Worm (Caenorhabditis elegans): ENCODE measurements around the gene ugt-16.
A peak's percentile ranks its signal among the peaks of the same experiment; 100 is the strongest.
"Not testable (repeated sequence)": the region's sequence is repeated elsewhere in the genome, so short reads cannot be mapped to it uniquely, and the experiment has no call there.

ugt-16 gene

ce11 chrV:12849736-12850135 lies 24.9 kb downstream of the ugt-16 start, which contains the start of gene C44H9.5:
Gene C44H9.5, minus strand, starts transcription at chrV:12849864.
- no peak for TF ChIP-seq him-1 (tag; optimal IDR thresholded peaks at IDR 0.05)
- TF ChIP-seq W03F9.2 (tag; optimal IDR thresholded peaks at IDR 0.05) = no peak
- TF ChIP-seq dao-5 (tag; optimal IDR thresholded peaks at IDR 0.05) = no peak

- TF ChIP-seq W03F9.2 (tag; optimal IDR thresholded peaks at IDR 0.05) = no peak
- TF ChIP-seq dao-5 (tag; optimal IDR thresholded peaks at IDR 0.05) = no peak
- TF ChIP-seq him-1 (tag; optimal IDR thresholded peaks at IDR 0.05) = no peak
These were observed 27.5 kb downstream of the ugt-16 start for ce11 chrV:12852355-12852754.

DNA sequence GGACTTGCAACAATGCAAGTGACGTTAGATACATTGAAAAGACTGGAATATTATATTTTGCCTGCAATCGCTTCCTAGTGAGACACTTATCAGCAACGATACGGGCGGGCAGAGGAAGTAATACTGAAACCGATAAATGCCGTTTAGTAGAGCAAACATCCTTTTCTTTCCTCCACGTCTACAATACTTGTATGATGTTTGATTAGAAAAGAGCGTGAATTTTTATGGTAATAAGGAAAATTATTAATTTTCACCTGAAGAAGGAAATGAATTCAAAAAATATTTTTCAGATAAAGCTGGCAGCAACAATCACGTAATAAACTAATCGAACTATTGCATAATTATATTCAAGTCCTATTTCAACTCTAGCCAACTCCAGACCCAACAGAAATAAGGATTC lies 29.9 kb downstream of the ugt-16 start, which contains the start of gene C44H9.7:
Gene C44H9.7 (minus strand): TSS at position 101 of the 400 bp plus-strand sequence.
- TF ChIP-seq him-1 (tag; optimal IDR thresholded peaks at IDR 0.05) = no peak
- no peak for TF ChIP-seq dao-5 (tag; optimal IDR thresholded peaks at IDR 0.05)

- no peak for TF ChIP-seq dao-5 (tag; optimal IDR thresholded peaks at IDR 0.05)
- no peak for TF ChIP-seq him-1 (tag; optimal IDR thresholded peaks at IDR 0.05)
- TF ChIP-seq W03F9.2 (tag; optimal IDR thresholded peaks at IDR 0.05) = no peak
These were observed 34.3 kb downstream of the ugt-16 start, which contains the start of gene anp-1 for ce11 chrV:12859144-12859543. Gene anp-1, plus strand, starts transcription at chrV:12859444.

- not testable (repeated sequence) for TF ChIP-seq dao-5, W03F9.2, him-1 (tag; optimal IDR thresholded peaks at IDR 0.05)
These were observed 40.8 kb downstream of the ugt-16 start, which contains the start of gene T07F10.5 for ce11 chrV:12865615-12866014. Gene T07F10.5, plus strand, starts transcription at chrV:12865915.

- no peak for TF ChIP-seq W03F9.2 (tag; optimal IDR thresholded peaks at IDR 0.05)
- no peak for TF ChIP-seq him-1 (tag; optimal IDR thresholded peaks at IDR 0.05)
- TF ChIP-seq dao-5 (tag; optimal IDR thresholded peaks at IDR 0.05) = no peak
These were observed 43.2 kb downstream of the ugt-16 start, which contains the start of gene nspg-1 for ce11 chrV:12867997-12868396. Gene nspg-1, minus strand, starts transcription at chrV:12868097.

DNA sequence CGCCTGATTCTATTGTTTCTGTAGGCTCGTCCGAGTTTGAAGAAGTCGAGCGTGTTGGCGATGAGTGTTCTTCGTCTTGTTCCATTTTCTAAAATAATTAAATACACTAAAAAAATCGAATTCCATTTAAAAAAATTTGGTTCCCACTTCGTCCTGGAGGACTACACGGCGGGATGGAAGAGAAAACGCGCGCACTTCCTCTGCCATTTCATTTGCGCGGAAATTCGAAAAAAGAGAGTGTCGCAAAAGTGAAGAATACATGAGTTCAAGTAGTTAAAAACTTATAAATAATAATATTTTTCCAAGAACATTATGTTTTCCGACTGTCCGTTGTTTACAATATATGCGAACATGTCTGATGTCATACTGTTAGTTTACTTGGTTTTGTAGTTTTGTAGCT lies 45.1 kb downstream of the ugt-16 start, which contains the start of gene T07F10.3:
Gene T07F10.3 (minus strand): TSS at position 98 of the 400 bp plus-strand sequence.
- TF ChIP-seq W03F9.2 (tag; optimal IDR thresholded peaks at IDR 0.05) (peak; percentile 78), dao-5 (tag; optimal IDR thresholded peaks at IDR 0.05) (no peak), him-1 (tag; optimal IDR thresholded peaks at IDR 0.05) (peak; percentile 82)

DNA sequence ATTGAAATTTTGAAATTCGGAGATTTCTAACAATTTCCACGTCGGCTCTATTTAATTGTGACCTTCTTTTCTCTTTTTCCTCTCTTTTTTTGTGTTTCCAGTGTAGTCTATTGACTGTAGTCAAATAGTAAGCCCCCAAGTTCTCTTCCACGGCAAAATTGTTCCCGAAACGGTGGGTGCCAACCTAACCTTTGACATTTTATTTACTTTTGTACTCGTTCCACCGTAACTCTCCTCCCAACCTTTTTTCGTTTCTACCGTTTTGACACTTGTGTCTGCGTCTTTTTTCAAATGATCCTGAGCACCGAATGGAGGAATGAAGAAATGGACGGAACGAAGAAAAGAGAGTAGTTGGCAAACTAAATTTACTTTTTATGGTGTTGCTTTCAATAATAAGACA lies 45.9 kb downstream of the ugt-16 start:
- no peak for TF ChIP-seq W03F9.2 (tag; optimal IDR thresholded peaks at IDR 0.05)
- no peak for TF ChIP-seq him-1 (tag; optimal IDR thresholded peaks at IDR 0.05)
- TF ChIP-seq dao-5 (tag; optimal IDR thresholded peaks at IDR 0.05) = no peak

DNA sequence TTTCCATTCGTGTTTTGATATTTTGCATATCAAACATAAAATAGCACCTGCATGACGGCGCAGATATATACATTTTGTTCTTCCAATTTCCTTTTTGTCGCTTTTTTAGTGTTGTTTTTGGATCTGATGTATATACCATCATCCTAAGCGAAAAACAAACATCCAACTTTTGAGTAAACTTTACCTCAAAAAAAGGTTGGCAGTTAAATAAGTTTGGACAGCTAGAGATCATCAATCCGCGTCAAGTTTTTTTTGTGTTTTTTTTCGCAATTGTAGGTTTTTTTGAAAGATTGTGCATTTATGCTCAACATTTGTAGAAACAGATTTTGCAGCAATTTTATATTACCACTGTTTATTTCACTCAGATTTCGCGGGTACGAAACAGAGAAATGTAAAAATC lies 46.9 kb downstream of the ugt-16 start, which contains the start of gene bus-19:
Gene bus-19 (plus strand): TSS at position 301 of the 400 bp plus-strand sequence.
- TF ChIP-seq W03F9.2 (tag; optimal IDR thresholded peaks at IDR 0.05) = no peak
- no peak for TF ChIP-seq dao-5 (tag; optimal IDR thresholded peaks at IDR 0.05)
- TF ChIP-seq him-1 (tag; optimal IDR thresholded peaks at IDR 0.05) = no peak

ce11 chrV:12875850-12876249 lies 51.0 kb downstream of the ugt-16 start:
- TF ChIP-seq him-1 (tag; optimal IDR thresholded peaks at IDR 0.05) = no peak
- no peak for TF ChIP-seq W03F9.2 (tag; optimal IDR thresholded peaks at IDR 0.05)
- TF ChIP-seq dao-5 (tag; optimal IDR thresholded peaks at IDR 0.05) = no peak

DNA sequence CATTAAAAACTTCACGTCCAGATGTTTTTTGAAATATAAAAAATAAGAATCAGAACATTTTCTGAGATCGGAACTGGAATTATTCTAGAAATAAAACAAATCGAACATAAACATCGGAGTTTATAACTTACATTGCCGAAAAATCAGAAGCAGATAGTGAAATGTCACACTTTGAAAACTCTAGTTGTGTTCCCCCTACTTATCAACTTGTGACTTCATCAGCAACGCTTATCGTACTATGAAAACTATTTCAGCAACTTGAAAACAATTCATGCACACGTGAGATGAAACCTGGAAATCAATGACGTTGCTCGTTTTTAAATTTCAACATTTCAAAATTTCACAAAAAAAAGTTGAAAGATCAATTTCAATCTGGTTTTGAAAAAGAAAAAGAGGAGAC lies 51.9 kb downstream of the ugt-16 start:
- TF ChIP-seq W03F9.2 (tag; optimal IDR thresholded peaks at IDR 0.05) (no peak), dao-5 (tag; optimal IDR thresholded peaks at IDR 0.05) (no peak), him-1 (tag; optimal IDR thresholded peaks at IDR 0.05) (no peak)
